Worm (Caenorhabditis elegans) whole organism, young adult: ENCODE data around the gene phb-2.

Source experiments
- F10E7.11 ChIP-seq: sonication (generic microtip); optimal IDR thresholded peaks from 2 replicates; lab custom pipeline; 2017; ENCODE audit warnings: mild to moderate bottlenecking, missing genetic modification characterization, moderate library complexity, missing compliant biosample characterization
- F33H1.4 ChIP-seq: fragments of 200-800 bp; sonication (Bioruptor generic); IDR thresholded peaks from 2 replicates; pipeline ENCODE4 v1.3.6; 2022; ENCODE audit warnings: missing genetic modification reagents, missing genetic modification characterization, missing compliant biosample characterization
- F39B2.1 ChIP-seq: fragments of 200-800 bp; sonication (Bioruptor generic); IDR thresholded peaks from 2 replicates; pipeline ENCODE4 v1.3.6; 2022; ENCODE audit warnings: missing genetic modification reagents, missing genetic modification characterization, missing compliant biosample characterization
- Y53F4B.3 ChIP-seq: fragments of 200-800 bp; sonication (Bioruptor generic); IDR thresholded peaks from 2 replicates; pipeline ENCODE4 v1.3.6; 2022; ENCODE audit warnings: missing genetic modification reagents, missing genetic modification characterization, missing compliant biosample characterization
- hlh-12 ChIP-seq: sonication (generic microtip); optimal IDR thresholded peaks from 2 replicates; lab custom pipeline; 2016; ENCODE audit warnings: missing genetic modification characterization, missing compliant biosample characterization
- hmg-1.2 ChIP-seq: fragments of 200-800 bp; sonication (Bioruptor generic); IDR thresholded peaks from 2 replicates; pipeline ENCODE4 v1.3.6; 2022; ENCODE audit warnings: missing genetic modification reagents, missing genetic modification characterization, missing compliant biosample characterization
- lag-1 ChIP-seq: fragments of 200-800 bp; sonication (Bioruptor generic); IDR thresholded peaks from 2 replicates; pipeline ENCODE4 v1.3.6; 2022; ENCODE audit warnings: missing genetic modification reagents, missing genetic modification characterization, missing compliant biosample characterization
- madf-8 ChIP-seq: fragments of 200-800 bp; sonication (Bioruptor generic); conservative IDR thresholded peaks from 2 replicates; pipeline ENCODE4 v1.3.6; 2022; ENCODE audit warnings: missing genetic modification reagents, missing genetic modification characterization, missing compliant biosample characterization
- repo-1 ChIP-seq: sonication (generic microtip); optimal IDR thresholded peaks from 2 replicates; lab custom pipeline; 2017; ENCODE audit warnings: mild to moderate bottlenecking, missing genetic modification characterization, missing compliant biosample characterization
- sea-2 ChIP-seq: fragments of 200-800 bp; sonication (Bioruptor generic); IDR thresholded peaks from 2 replicates; pipeline ENCODE4 v1.3.6; 2022; ENCODE audit warnings: missing genetic modification characterization, missing compliant biosample characterization
- snpc-4 ChIP-seq, 5 experiments: fragments of 150-350 bp in 1 of 5; sonication (generic microtip) in 4 of 5; optimal IDR thresholded peaks; 2 replicates each; lab custom pipeline; 2014 to 2018; ENCODE audit warnings: missing genetic modification characterization in 5 of 5, missing biosample characterization in 3 of 5, antibody characterized with exemption in 2 of 5, mild to moderate bottlenecking in 2 of 5, missing compliant biosample characterization in 2 of 5, missing genotype in 2 of 5, moderate library complexity in 2 of 5, missing genetic modification reagents in 1 of 5
- unc-130 ChIP-seq: sonication (generic microtip); optimal IDR thresholded peaks from 2 replicates; lab custom pipeline; 2016; ENCODE audit warnings: missing genetic modification reagents, missing genetic modification characterization, missing compliant biosample characterization
- unc-62 ChIP-seq: fragments of 150-350 bp; optimal IDR thresholded peaks from 2 replicates; lab custom pipeline; 2014; ENCODE audit warnings: missing biosample characterization, missing genetic modification reagents, missing genetic modification characterization

- no peak for TF ChIP-seq sea-2
- TF ChIP-seq lag-1: no peak
- TF ChIP-seq repo-1: no peak
- no peak for TF ChIP-seq F39B2.1
- TF ChIP-seq Y53F4B.3: no peak
- no peak for TF ChIP-seq F10E7.11 (tag; lab: Kevin White, UChicago)
- no peak for TF ChIP-seq unc-62 (GFP tag; lab: Kevin White, UChicago)
- no peak for TF ChIP-seq madf-8 (GFP tag; lab: Robert Waterston, UW)
- no peak for TF ChIP-seq unc-130 (GFP tag; lab: Kevin White, UChicago)
- no peak for TF ChIP-seq snpc-4 (GFP tag; optimal IDR thresholded peaks at IDR 0.05; lab: Kevin White, UChicago)
- TF ChIP-seq snpc-4 (tag; optimal IDR thresholded peaks at IDR 0.05; lab: Kevin White, UChicago): no peak
- no peak for TF ChIP-seq F33H1.4 (GFP tag; lab: Robert Waterston, UW)
- no peak for TF ChIP-seq hlh-12
- TF ChIP-seq hmg-1.2 (GFP tag; lab: Robert Waterston, UW): no peak
Observed at ce11 chrII:6283074-6283473, 31.9 kb downstream of the phb-2 start, which contains the start of gene F13H8.1.
